Fruit fly (Drosophila melanogaster) whole organism, adult: ENCODE measurements around the gene CG9135.

Source experiments
- CG11617 ChIP-seq: fragments of 200-800 bp; sonication (Bioruptor generic); optimal IDR thresholded peaks from 2 replicates; lab custom pipeline; 2017; ENCODE audit warnings: mild to moderate bottlenecking, missing biosample characterization, missing genetic modification reagents, missing genetic modification characterization
- CG14711 ChIP-seq: fragments of 200-800 bp; sonication (Bioruptor generic); optimal IDR thresholded peaks from 2 replicates; lab custom pipeline; 2018; ENCODE audit warnings: missing biosample characterization, mild to moderate bottlenecking, missing genetic modification characterization, moderate library complexity
- Crg-1 ChIP-seq: fragments of 200-800 bp; sonication (Bioruptor generic); optimal IDR thresholded peaks from 2 replicates; lab custom pipeline; 2016; ENCODE audit warnings: missing biosample characterization, missing genetic modification characterization
- Hr96 ChIP-seq: fragments of 200-800 bp; sonication (Bioruptor generic); optimal IDR thresholded peaks from 2 replicates; lab custom pipeline; 2016; ENCODE audit warnings: missing biosample characterization, missing genetic modification characterization
- Mnt ChIP-seq: fragments of 200-800 bp; sonication (Bioruptor generic); optimal IDR thresholded peaks from 2 replicates; lab custom pipeline; 2016; ENCODE audit warnings: missing biosample characterization, mild to moderate bottlenecking, missing genetic modification characterization
- bab1 ChIP-seq: fragments of 200-800 bp; sonication (Bioruptor generic); optimal IDR thresholded peaks from 3 replicates; lab custom pipeline; 2019; ENCODE audit warnings: missing biosample characterization, mild to moderate bottlenecking, missing genetic modification characterization, moderate library complexity
- cnc ChIP-seq, 2 experiments: fragments of >200 bp; optimal IDR thresholded peaks; 2 replicates each; lab custom pipeline; 2017
- tj ChIP-seq: fragments of 200-800 bp; sonication (Bioruptor generic); optimal IDR thresholded peaks from 3 replicates; lab custom pipeline; 2017; ENCODE audit warnings: missing biosample characterization, mild to moderate bottlenecking, missing genetic modification characterization, moderate library complexity

DNA sequence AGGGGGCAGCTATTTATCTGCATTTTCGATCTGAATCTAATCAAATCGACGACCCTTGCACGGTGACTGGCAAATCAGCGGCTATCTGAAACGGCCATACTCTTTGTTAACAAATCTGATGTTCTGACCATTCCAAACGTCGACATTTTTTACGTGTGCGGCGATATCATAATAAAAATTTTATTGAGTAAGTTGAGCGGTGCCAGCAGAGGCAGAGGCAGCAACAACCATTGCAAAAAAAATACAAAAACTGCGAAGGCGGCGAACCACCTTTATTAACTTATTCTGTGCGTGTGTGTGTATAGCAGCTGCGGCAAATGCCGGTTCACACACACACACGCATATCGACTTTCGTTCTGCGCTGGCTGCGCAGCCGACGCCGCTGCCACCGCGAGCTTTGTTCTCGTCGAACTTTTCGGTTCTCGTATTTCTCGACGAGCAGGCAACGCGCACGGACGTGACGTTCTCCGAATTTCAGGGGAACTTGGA lies 31.6 kb downstream of the CG9135 start, which contains the start of gene Kr-h1:
- TF ChIP-seq Hr96 (GFP tag; lab: Kevin White, UChicago) (no peak), cnc (optimal IDR thresholded peaks at IDR 0.05; lab: Kevin White, UChicago) (peak; percentile 64 to 95), bab1 (no peak), Crg-1 (GFP tag; lab: Kevin White, UChicago) (no peak), CG11617 (GFP tag; lab: Kevin White, UChicago) (no peak), tj (peak; percentile 78), Mnt (peak; percentile 6), CG14711 (tag; lab: Kevin White, UChicago) (peak; percentile 21)
